Fruit fly (Drosophila melanogaster): ENCODE results near the gene CG43246.
A peak's percentile ranks its signal among the peaks of the same experiment; 100 is the strongest.

Gene CG43246

DNA sequence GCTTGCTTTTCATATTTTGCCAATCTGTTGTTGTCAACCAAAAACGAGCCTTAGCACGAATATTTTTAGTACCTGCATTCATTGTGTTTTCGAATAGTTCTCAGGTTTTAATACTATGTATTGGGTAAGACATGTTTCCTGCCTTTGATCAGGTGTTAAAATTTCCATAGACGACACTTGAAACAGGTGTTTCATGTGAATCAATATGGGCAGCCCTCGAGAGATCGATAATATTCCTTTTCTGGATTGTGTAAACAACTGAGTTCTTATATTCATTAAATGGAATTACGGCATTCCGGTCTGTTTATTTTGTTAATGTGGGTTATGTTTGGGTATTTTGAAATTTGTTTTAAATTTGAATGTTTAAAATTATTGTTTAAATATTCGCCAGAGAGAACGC is 12.8 kb downstream of the CG43246 start (continued):
- TF ChIP-seq CG32532 (GFP tag; IDR thresholded peaks at IDR 0.05) (no peak), CG3281 (GFP tag; optimal IDR thresholded peaks at IDR 0.05) (no peak), CG5953 (GFP tag; IDR thresholded peaks at IDR 0.05) (no peak), CG31224 (GFP tag; IDR thresholded peaks at IDR 0.05) (no peak), CG1603 (tag; optimal IDR thresholded peaks at IDR 0.05) (no peak), Hr3 (GFP tag; optimal IDR thresholded peaks at IDR 0.05) (no peak), CG7786 (GFP tag; optimal IDR thresholded peaks at IDR 0.05) (no peak), CG3995 (GFP tag; optimal IDR thresholded peaks at IDR 0.05) (no peak), pzg (GFP tag; optimal IDR thresholded peaks at IDR 0.05) (no peak), dpn (GFP tag; optimal IDR thresholded peaks at IDR 0.05) (peak in 1 of 2 experiments; percentile 38), corto (GFP tag; optimal IDR thresholded peaks at IDR 0.05) (no peak), CG17912 (GFP tag; optimal IDR thresholded peaks at IDR 0.05) (no peak), CG5180 (GFP tag; optimal IDR thresholded peaks at IDR 0.05) (no peak), CG12659 (GFP tag; optimal IDR thresholded peaks at IDR 0.05) (peak; percentile 20), CG7372 (GFP tag; IDR thresholded peaks at IDR 0.05) (no peak), pita (GFP tag; optimal IDR thresholded peaks at IDR 0.05) (no peak), gce (GFP tag; IDR thresholded peaks at IDR 0.05) (no peak), bbx (GFP tag; IDR thresholded peaks at IDR 0.05; ENCODE audit: partially characterized antibody) (no peak)

dm6 chr3L:14549958-14550357 is 13.5 kb downstream of the CG43246 start:
- TF ChIP-seq Hr51 (GFP tag; optimal IDR thresholded peaks at IDR 0.05), result no peak
- no peak for TF ChIP-seq CG18262 (tag; optimal IDR thresholded peaks at IDR 0.05)
- no peak for TF ChIP-seq CG1792 (GFP tag; optimal IDR thresholded peaks at IDR 0.05)
- peak; percentile 60 for TF ChIP-seq Med (GFP tag)
- TF ChIP-seq eyg (GFP tag; optimal IDR thresholded peaks at IDR 0.05), result no peak
- TF ChIP-seq sens (GFP tag), result peak; percentile 54
- TF ChIP-seq al (GFP tag; IDR thresholded peaks at IDR 0.05), result no peak
- TF ChIP-seq CG8388 (GFP tag; optimal IDR thresholded peaks at IDR 0.05), result no peak
- TF ChIP-seq CG2199 (GFP tag; IDR thresholded peaks at IDR 0.05), result no peak

DNA sequence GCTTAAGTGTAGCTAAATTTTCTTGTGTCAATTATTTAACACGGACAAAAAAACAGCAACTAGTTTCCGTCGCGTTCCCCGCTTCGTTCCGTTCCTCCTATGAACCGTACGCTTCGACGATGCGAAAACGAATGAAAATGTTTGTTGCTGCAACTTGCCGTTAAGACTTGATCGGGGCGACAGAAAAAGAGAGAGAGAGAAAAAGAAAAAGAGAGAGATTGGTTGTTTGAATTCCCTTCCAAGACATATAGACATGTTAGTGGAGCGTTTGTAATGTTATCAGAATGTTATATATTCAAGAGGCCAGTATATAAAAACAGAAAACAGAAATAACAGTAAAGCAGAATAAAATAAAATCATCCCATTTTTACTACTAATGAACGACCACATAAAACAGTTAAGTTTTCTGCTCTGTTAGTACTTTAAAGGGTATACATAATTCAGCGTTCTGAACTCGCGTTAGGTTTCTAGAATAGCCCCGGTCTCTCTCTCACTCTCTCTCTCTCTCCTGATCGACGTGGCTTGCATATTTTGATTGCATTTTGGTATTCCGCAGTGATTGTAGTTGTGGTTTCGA is 14.5 kb downstream of the CG43246 start, which contains the start of gene Gbs-70E:
Gene Gbs-70E (minus strand): TSS at position 137 of the 577 bp plus-strand sequence.
- peak; percentile 36 for TF ChIP-seq Ravus (GFP tag; IDR thresholded peaks at IDR 0.05)
- TF ChIP-seq D19B (GFP tag; optimal IDR thresholded peaks at IDR 0.05), result peak; percentile 80
- TF ChIP-seq Deaf1 (tag; optimal IDR thresholded peaks at IDR 0.05), result peak; percentile 83
- peak; percentile 93 for TF ChIP-seq CG8388 (GFP tag; optimal IDR thresholded peaks at IDR 0.05)
- TF ChIP-seq ftz-f1 (GFP tag; optimal IDR thresholded peaks at IDR 0.05), result peak; percentile 53
- peak; percentile 92 for TF ChIP-seq lilli (GFP tag; optimal IDR thresholded peaks at IDR 0.05)
- peak; percentile 86 for TF ChIP-seq dm (GFP tag; optimal IDR thresholded peaks at IDR 0.05)
- TF ChIP-seq CG7372 (GFP tag; IDR thresholded peaks at IDR 0.05), result peak; percentile 90
- peak; percentile 100 for TF ChIP-seq D19A (tag; optimal IDR thresholded peaks at IDR 0.05)
- TF ChIP-seq nerfin-1 (tag; optimal IDR thresholded peaks at IDR 0.05), result peak; percentile 89
- peak; percentile 90 for TF ChIP-seq sim (GFP tag; IDR thresholded peaks at IDR 0.05)
- no peak for TF ChIP-seq CG7963 (GFP tag; IDR thresholded peaks at IDR 0.05; ENCODE audit: partially characterized antibody)
- TF ChIP-seq Atf3 (GFP tag; optimal IDR thresholded peaks at IDR 0.05), result peak; percentile 84
- peak; percentile 89 for TF ChIP-seq CG4328 (GFP tag; optimal IDR thresholded peaks at IDR 0.05)
- TF ChIP-seq dmrt99B (tag; optimal IDR thresholded peaks at IDR 0.05), result peak; percentile 92
- peak; percentile 38 for TF ChIP-seq Lhr (GFP tag; optimal IDR thresholded peaks at IDR 0.05)
- TF ChIP-seq B-H1 (GFP tag; IDR thresholded peaks at IDR 0.05), result peak; percentile 88; the same call in 2 of the 3 replicates
- TF ChIP-seq nau (GFP tag; optimal IDR thresholded peaks at IDR 0.05), result peak; percentile 91
- TF ChIP-seq CkIIα-i1 (GFP tag; IDR thresholded peaks at IDR 0.05), result no peak
- TF ChIP-seq dati (GFP tag; IDR thresholded peaks at IDR 0.05), result peak; percentile 51; the same call in 1 of the 2 replicates
- no peak for TF ChIP-seq cad (GFP tag; optimal IDR thresholded peaks at IDR 0.05)
- TF ChIP-seq ewg (GFP tag; optimal IDR thresholded peaks at IDR 0.05), result peak; percentile 79
- TF ChIP-seq CG12391 (tag; optimal IDR thresholded peaks at IDR 0.05), result peak; percentile 96
- peak; percentile 82 for TF ChIP-seq CG5180 (GFP tag; optimal IDR thresholded peaks at IDR 0.05)
- TF ChIP-seq CG6683 (GFP tag; optimal IDR thresholded peaks at IDR 0.05), result peak; percentile 67
